Worm (Caenorhabditis elegans): ENCODE data around the gene nhr-70.

Gene nhr-70

DNA sequence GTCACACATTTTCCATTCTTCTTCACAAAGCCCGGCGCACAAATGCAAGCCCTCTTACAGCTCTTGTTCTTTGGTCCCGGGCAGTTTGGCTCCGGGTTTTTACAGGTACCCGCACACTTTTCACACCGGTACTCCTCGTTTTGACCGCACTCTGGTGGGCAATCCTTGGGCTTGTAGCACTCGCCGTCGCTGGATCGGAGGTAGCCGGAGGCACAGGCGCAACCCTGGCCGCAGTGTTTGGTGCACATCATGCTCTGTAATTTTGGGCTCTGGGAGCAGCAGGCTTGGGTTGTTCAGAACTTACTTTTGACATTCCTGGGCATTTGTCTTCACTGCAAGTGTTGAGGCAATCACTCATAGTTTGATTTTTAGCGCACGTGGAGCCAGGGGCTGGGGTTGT is 41.0 kb downstream of the nhr-70 start:
- TF ChIP-seq nhr-28 (tag; optimal IDR thresholded peaks at IDR 0.05) (no peak), nhr-2 (tag; optimal IDR thresholded peaks at IDR 0.05) (no peak), flh-1 (GFP tag; optimal IDR thresholded peaks at IDR 0.05) (no peak), lin-13 (tag; optimal IDR thresholded peaks at IDR 0.05) (no peak), lsy-2 (tag; optimal IDR thresholded peaks at IDR 0.05) (no peak), mep-1 (tag; optimal IDR thresholded peaks at IDR 0.05) (no peak), elt-1 (tag; optimal IDR thresholded peaks at IDR 0.05; ENCODE audit: borderline replicate concordance, insufficient read depth) (no peak), tbx-8 (GFP tag; optimal IDR thresholded peaks at IDR 0.05) (no peak), pha-4 (tag; optimal IDR thresholded peaks at IDR 0.05) (no peak), blmp-1 (tag; optimal IDR thresholded peaks at IDR 0.05) (no peak), nhr-237 (tag; optimal IDR thresholded peaks at IDR 0.05) (no peak), zip-8 (tag; optimal IDR thresholded peaks at IDR 0.05) (no peak), ceh-43 (GFP tag; optimal IDR thresholded peaks at IDR 0.05) (no peak), sptf-1 (tag; optimal IDR thresholded peaks at IDR 0.05) (no peak), hlh-1 (tag; optimal IDR thresholded peaks at IDR 0.05) (no peak), drap-1 (GFP tag; optimal IDR thresholded peaks at IDR 0.05) (no peak)

DNA sequence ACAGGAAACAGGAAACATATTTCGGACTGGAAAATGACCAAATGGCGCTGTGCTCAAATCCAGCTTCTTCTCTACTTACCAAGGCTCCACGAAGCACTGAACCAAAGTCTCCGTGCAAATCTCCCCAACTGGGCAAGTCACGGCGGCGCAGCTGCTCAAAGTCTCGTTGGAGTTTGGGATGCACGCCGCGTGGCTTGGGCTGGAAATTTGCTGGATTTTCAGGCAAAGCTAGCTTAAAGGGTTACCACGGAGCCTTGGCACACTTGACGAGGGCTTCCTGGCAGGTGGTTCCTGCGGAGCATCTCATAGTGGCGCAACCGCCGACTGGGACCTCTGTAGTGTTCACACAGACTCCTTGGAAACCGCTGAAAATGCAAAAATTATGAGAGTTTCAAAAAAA is 42.5 kb downstream of the nhr-70 start:
- TF ChIP-seq nhr-237 (tag; optimal IDR thresholded peaks at IDR 0.05) (no peak), flh-1 (GFP tag; optimal IDR thresholded peaks at IDR 0.05) (no peak), bed-3 (GFP tag; optimal IDR thresholded peaks at IDR 0.05) (no peak), zip-8 (tag; optimal IDR thresholded peaks at IDR 0.05) (no peak), sptf-1 (tag; optimal IDR thresholded peaks at IDR 0.05) (no peak), unc-62 (GFP tag; optimal IDR thresholded peaks at IDR 0.05) (no peak), drap-1 (GFP tag; optimal IDR thresholded peaks at IDR 0.05) (no peak), tbx-8 (GFP tag; optimal IDR thresholded peaks at IDR 0.05) (no peak), mls-2 (tag; optimal IDR thresholded peaks at IDR 0.05) (no peak), blmp-1 (tag; optimal IDR thresholded peaks at IDR 0.05) (no peak), mab-5 (tag; optimal IDR thresholded peaks at IDR 0.05) (no peak), nhr-28 (tag; optimal IDR thresholded peaks at IDR 0.05) (no peak), ham-2 (GFP tag; optimal IDR thresholded peaks at IDR 0.05) (no peak), sem-2 (GFP tag; optimal IDR thresholded peaks at IDR 0.05) (no peak), nhr-2 (tag; optimal IDR thresholded peaks at IDR 0.05) (no peak), ces-1 (GFP tag; optimal IDR thresholded peaks at IDR 0.05) (no peak), pha-4 (tag; optimal IDR thresholded peaks at IDR 0.05) (no peak), ceh-43 (GFP tag; optimal IDR thresholded peaks at IDR 0.05) (no peak), nhr-76 (tag; optimal IDR thresholded peaks at IDR 0.05) (no peak)

DNA sequence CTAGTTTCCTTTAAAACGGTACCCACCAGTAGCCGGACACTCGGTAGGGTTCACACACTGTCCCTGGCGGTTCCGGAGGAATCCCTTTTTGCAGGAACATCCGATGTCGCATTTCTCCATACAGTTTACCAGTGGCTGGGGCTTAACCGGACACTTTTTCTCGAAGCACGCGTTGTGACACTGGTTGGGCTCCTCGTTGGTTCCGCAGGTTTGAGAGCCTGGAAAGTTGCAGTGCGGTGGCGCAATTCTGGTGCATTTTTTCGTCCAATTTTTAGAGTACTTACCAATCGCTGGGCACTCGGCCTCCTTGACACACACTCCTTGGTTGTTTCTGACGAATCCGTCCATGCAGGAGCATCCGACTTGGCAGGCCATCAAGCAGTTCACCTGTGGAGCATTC is 45.9 kb downstream of the nhr-70 start:
- TF ChIP-seq ceh-39 (tag; optimal IDR thresholded peaks at IDR 0.05) = no peak
- no peak for TF ChIP-seq nhr-12 (tag; optimal IDR thresholded peaks at IDR 0.05)
- no peak for TF ChIP-seq mab-5 (tag; optimal IDR thresholded peaks at IDR 0.05)
- no peak for TF ChIP-seq nhr-28 (tag; optimal IDR thresholded peaks at IDR 0.05)
- TF ChIP-seq elt-1 (tag; optimal IDR thresholded peaks at IDR 0.05; ENCODE audit: borderline replicate concordance, insufficient read depth) = no peak
- no peak for TF ChIP-seq ztf-11 (tag; optimal IDR thresholded peaks at IDR 0.05)
- TF ChIP-seq ces-1 (GFP tag; optimal IDR thresholded peaks at IDR 0.05) = no peak
- no peak for TF ChIP-seq elt-3 (tag; optimal IDR thresholded peaks at IDR 0.05)
- no peak for TF ChIP-seq ceh-43 (GFP tag; optimal IDR thresholded peaks at IDR 0.05)
- no peak for TF ChIP-seq M03D4.4 (tag; optimal IDR thresholded peaks at IDR 0.05)

DNA sequence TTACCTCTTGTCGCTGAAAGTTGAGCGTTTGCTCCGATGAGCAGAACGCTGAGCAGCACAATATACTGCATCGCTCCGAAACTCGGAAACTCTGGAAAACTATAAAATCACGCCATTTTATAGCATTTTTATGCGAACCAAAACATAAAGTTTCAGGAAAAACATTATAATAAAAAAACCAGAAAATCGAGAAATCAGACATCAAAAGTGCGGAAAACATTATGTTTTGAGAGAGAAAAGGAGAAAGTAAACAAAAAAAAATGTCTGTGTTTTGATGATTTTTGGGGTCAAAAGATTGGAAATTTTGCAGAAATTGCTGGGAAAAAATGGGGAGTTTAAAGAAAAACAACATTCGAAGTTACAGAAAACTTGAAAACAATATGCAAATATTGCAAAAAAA is 47.6 kb downstream of the nhr-70 start, which contains the start of gene Y69H2.3:
Y69H2.3 (minus strand) TSS at position 101 of the 400 bp plus-strand sequence.
- TF ChIP-seq unc-62 (GFP tag; optimal IDR thresholded peaks at IDR 0.05) = no peak
- TF ChIP-seq ces-1 (GFP tag; optimal IDR thresholded peaks at IDR 0.05) = no peak
- TF ChIP-seq M03D4.4 (tag; optimal IDR thresholded peaks at IDR 0.05) = no peak
- no peak for TF ChIP-seq mab-5 (tag; optimal IDR thresholded peaks at IDR 0.05)
- no peak for TF ChIP-seq ceh-83 (GFP tag; optimal IDR thresholded peaks at IDR 0.05)
- TF ChIP-seq nhr-12 (tag; optimal IDR thresholded peaks at IDR 0.05) = no peak
- TF ChIP-seq bed-3 (GFP tag; optimal IDR thresholded peaks at IDR 0.05) = no peak
- no peak for TF ChIP-seq snpc-4 (tag; optimal IDR thresholded peaks at IDR 0.05)
- TF ChIP-seq unc-39 (tag; optimal IDR thresholded peaks at IDR 0.05) = no peak
- no peak for TF ChIP-seq zip-8 (tag; optimal IDR thresholded peaks at IDR 0.05)
- no peak for TF ChIP-seq mep-1 (tag; optimal IDR thresholded peaks at IDR 0.05)
- no peak for TF ChIP-seq lsy-2 (tag; optimal IDR thresholded peaks at IDR 0.05)
- no peak for TF ChIP-seq ztf-11 (tag; optimal IDR thresholded peaks at IDR 0.05)
- no peak for TF ChIP-seq nhr-2 (tag; optimal IDR thresholded peaks at IDR 0.05)
- TF ChIP-seq nhr-237 (tag; optimal IDR thresholded peaks at IDR 0.05) = no peak

DNA sequence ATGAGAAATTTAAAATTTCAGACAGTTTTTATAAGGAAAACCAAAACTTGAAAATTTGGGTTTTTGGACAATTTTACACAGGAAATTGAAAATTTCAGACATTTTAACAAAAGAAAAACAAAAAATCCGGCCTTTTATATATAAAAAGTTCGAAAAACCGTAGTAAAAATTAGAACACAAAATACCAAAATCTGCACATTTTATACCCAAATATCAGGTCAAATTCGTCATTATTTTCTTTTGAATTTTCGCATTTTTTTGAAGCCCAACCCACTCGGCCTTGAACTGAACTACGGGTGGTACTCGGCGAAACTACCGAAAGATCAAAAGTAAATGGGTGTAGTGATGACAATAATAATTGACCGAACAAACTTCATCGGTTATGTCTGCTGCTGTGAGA is 50.8 kb downstream of the nhr-70 start:
- no peak for TF ChIP-seq nhr-12 (tag; optimal IDR thresholded peaks at IDR 0.05)
- TF ChIP-seq snpc-4 (tag; optimal IDR thresholded peaks at IDR 0.05) = no peak
- TF ChIP-seq hlh-1 (tag; optimal IDR thresholded peaks at IDR 0.05) = no peak
- no peak for TF ChIP-seq mls-2 (tag; optimal IDR thresholded peaks at IDR 0.05)
- no peak for TF ChIP-seq nhr-76 (tag; optimal IDR thresholded peaks at IDR 0.05)
- no peak for TF ChIP-seq drap-1 (GFP tag; optimal IDR thresholded peaks at IDR 0.05)
